Fruit fly (Drosophila melanogaster) whole organism, adult: ENCODE results near the gene CtsL4.
A peak's percentile ranks its signal among the peaks of the same experiment; 100 is the strongest.

Experiments used
- CG11617 ChIP-seq: fragments of 200-800 bp; sonication (Bioruptor generic); optimal IDR thresholded peaks from 2 replicates; lab custom pipeline; 2017; ENCODE audit warnings: mild to moderate bottlenecking, missing biosample characterization, missing genetic modification reagents, missing genetic modification characterization
- CG12768 ChIP-seq: fragments of 200-800 bp; sonication (Bioruptor generic); optimal IDR thresholded peaks from 2 replicates; lab custom pipeline; 2017; ENCODE audit warnings: missing biosample characterization, missing genetic modification characterization, mild to moderate bottlenecking, moderate library complexity, missing genetic modification reagents
- CG14711 ChIP-seq: fragments of 200-800 bp; sonication (Bioruptor generic); optimal IDR thresholded peaks from 2 replicates; lab custom pipeline; 2018; ENCODE audit warnings: missing biosample characterization, mild to moderate bottlenecking, missing genetic modification characterization, moderate library complexity
- CG1620 ChIP-seq: fragments of 200-800 bp; sonication (Bioruptor generic); optimal IDR thresholded peaks from 2 replicates; lab custom pipeline; 2016; ENCODE audit warnings: missing biosample characterization, missing genetic modification characterization
- CG33017 ChIP-seq: fragments of 200-800 bp; sonication (Bioruptor generic); optimal IDR thresholded peaks from 2 replicates; lab custom pipeline; 2018; ENCODE audit warnings: missing biosample characterization, mild to moderate bottlenecking, missing genetic modification characterization, moderate library complexity
- CG5204 ChIP-seq: fragments of 200-800 bp; sonication (Bioruptor generic); optimal IDR thresholded peaks from 2 replicates; lab custom pipeline; 2016; ENCODE audit warnings: missing biosample characterization, missing genetic modification characterization
- CG7045 ChIP-seq: fragments of 200-800 bp; sonication (Bioruptor generic); optimal IDR thresholded peaks from 2 replicates; lab custom pipeline; 2017; ENCODE audit warnings: missing biosample characterization, mild to moderate bottlenecking, missing genetic modification characterization
- CG7101 ChIP-seq: fragments of 200-800 bp; sonication (Bioruptor generic); optimal IDR thresholded peaks from 2 replicates; lab custom pipeline; 2018; ENCODE audit warnings: missing biosample characterization, mild to moderate bottlenecking, missing genetic modification characterization, moderate library complexity
- Clk ChIP-seq: fragments of 200-800 bp; sonication (Bioruptor generic); optimal IDR thresholded peaks from 2 replicates; lab custom pipeline; 2017; ENCODE audit warnings: missing biosample characterization, missing genetic modification characterization
- Crg-1 ChIP-seq: fragments of 200-800 bp; sonication (Bioruptor generic); optimal IDR thresholded peaks from 2 replicates; lab custom pipeline; 2016; ENCODE audit warnings: missing biosample characterization, missing genetic modification characterization
- Hr96 ChIP-seq: fragments of 200-800 bp; sonication (Bioruptor generic); optimal IDR thresholded peaks from 2 replicates; lab custom pipeline; 2016; ENCODE audit warnings: missing biosample characterization, missing genetic modification characterization
- Mnt ChIP-seq: fragments of 200-800 bp; sonication (Bioruptor generic); optimal IDR thresholded peaks from 2 replicates; lab custom pipeline; 2016; ENCODE audit warnings: missing biosample characterization, mild to moderate bottlenecking, missing genetic modification characterization
- bab1 ChIP-seq: fragments of 200-800 bp; sonication (Bioruptor generic); optimal IDR thresholded peaks from 3 replicates; lab custom pipeline; 2019; ENCODE audit warnings: missing biosample characterization, mild to moderate bottlenecking, missing genetic modification characterization, moderate library complexity
- cic ChIP-seq: fragments of 200-800 bp; sonication (Bioruptor generic); optimal IDR thresholded peaks from 2 replicates; lab custom pipeline; 2017; ENCODE audit warnings: missing biosample characterization, mild to moderate bottlenecking, missing genetic modification characterization, moderate library complexity
- cnc ChIP-seq, 2 experiments: fragments of >200 bp; optimal IDR thresholded peaks; 2 replicates each; lab custom pipeline; 2017
- kay ChIP-seq: fragments of 200-800 bp; sonication (Bioruptor generic); peaks from one replicate; lab custom pipeline; 2016; ENCODE audit warnings: missing biosample characterization, missing genetic modification characterization, borderline replicate concordance
- ovo ChIP-seq: fragments of 200-800 bp; sonication (Bioruptor generic); optimal IDR thresholded peaks from 2 replicates; lab custom pipeline; 2016; ENCODE audit warnings: missing biosample characterization, missing genetic modification characterization
- pad ChIP-seq: fragments of 200-800 bp; sonication (Bioruptor generic); optimal IDR thresholded peaks from 3 replicates; lab custom pipeline; 2017; ENCODE audit warnings: missing biosample characterization, missing genetic modification characterization, mild to moderate bottlenecking, moderate library complexity, missing genetic modification reagents
- tj ChIP-seq: fragments of 200-800 bp; sonication (Bioruptor generic); optimal IDR thresholded peaks from 3 replicates; lab custom pipeline; 2017; ENCODE audit warnings: missing biosample characterization, mild to moderate bottlenecking, missing genetic modification characterization, moderate library complexity
- toe ChIP-seq: fragments of 200-800 bp; sonication (Bioruptor generic); optimal IDR thresholded peaks from 2 replicates; lab custom pipeline; 2016; ENCODE audit warnings: missing biosample characterization, missing genetic modification characterization

CtsL4 gene

dm6 chr2L:10339841-10340240, 16.6 kb downstream of the CtsL4 start:
- no peak for TF ChIP-seq cic
- no peak for TF ChIP-seq CG14711 (tag; lab: Kevin White, UChicago)
- peak; percentile 72 for TF ChIP-seq kay (GFP tag; lab: Kevin White, UChicago)
- no peak for TF ChIP-seq Mnt

- TF ChIP-seq tj (no peak), CG11617 (GFP tag; lab: Kevin White, UChicago) (peak; percentile 15), toe (GFP tag; lab: Kevin White, UChicago) (no peak), Mnt (peak; percentile 44), bab1 (GFP tag; lab: Kevin White, UChicago) (peak; percentile 63), CG7101 (tag; lab: Kevin White, UChicago) (peak; percentile 35), pad (GFP tag; lab: Kevin White, UChicago) (peak; percentile 12), kay (GFP tag; lab: Kevin White, UChicago) (no peak), CG14711 (tag; lab: Kevin White, UChicago) (no peak), CG1620 (GFP tag; lab: Kevin White, UChicago) (peak; percentile 18), cic (peak; percentile 31)
Observed at dm6 chr2L:10339212-10339721, 17.1 kb downstream of the CtsL4 start, which contains the start of gene SamDC. Gene SamDC, plus strand, starts transcription at chr2L:10339457.

- TF ChIP-seq CG1620 (GFP tag; lab: Kevin White, UChicago) (peak; percentile 28), CG33017 (tag; lab: Kevin White, UChicago) (peak; percentile 56), Hr96 (no peak), CG7101 (tag; lab: Kevin White, UChicago) (peak; percentile 55), Mnt (peak; percentile 85), CG7045 (GFP tag; lab: Kevin White, UChicago) (peak; percentile 62), CG5204 (GFP tag; lab: Kevin White, UChicago) (no peak), bab1 (GFP tag; lab: Kevin White, UChicago) (peak; percentile 62), ovo (GFP tag; lab: Kevin White, UChicago) (peak; percentile 45), pad (GFP tag; lab: Kevin White, UChicago) (peak; percentile 44), cnc (optimal IDR thresholded peaks at IDR 0.05; lab: Kevin White, UChicago) (no peak), toe (GFP tag; lab: Kevin White, UChicago) (no peak), CG12768 (GFP tag; lab: Kevin White, UChicago) (peak; percentile 85), Crg-1 (peak; percentile 61), CG14711 (tag; lab: Kevin White, UChicago) (peak; percentile 43), Clk (GFP tag; lab: Kevin White, UChicago) (peak; percentile 59), cic (peak; percentile 87), CG11617 (GFP tag; lab: Kevin White, UChicago) (peak; percentile 68), kay (GFP tag; lab: Kevin White, UChicago) (peak; percentile 98), tj (peak; percentile 73)
Observed at dm6 chr2L:10334854-10335277, 21.5 kb downstream of the CtsL4 start.

- TF ChIP-seq toe (GFP tag; lab: Kevin White, UChicago) (no peak), CG14711 (tag; lab: Kevin White, UChicago) (no peak), CG33017 (tag; lab: Kevin White, UChicago) (no peak), CG12768 (GFP tag; lab: Kevin White, UChicago) (no peak), pad (GFP tag; lab: Kevin White, UChicago) (no peak), CG7045 (GFP tag; lab: Kevin White, UChicago) (no peak), Crg-1 (no peak), CG5204 (GFP tag; lab: Kevin White, UChicago) (no peak), Clk (GFP tag; lab: Kevin White, UChicago) (no peak)
Observed at dm6 chr2L:10334213-10334612, 22.2 kb downstream of the CtsL4 start.

- no peak for TF ChIP-seq CG5204 (GFP tag; lab: Kevin White, UChicago)
- no peak for TF ChIP-seq Hr96
- no peak for TF ChIP-seq ovo (GFP tag; lab: Kevin White, UChicago)
- TF ChIP-seq Clk (GFP tag; lab: Kevin White, UChicago), result no peak
- TF ChIP-seq cic, result no peak
- TF ChIP-seq CG11617 (GFP tag; lab: Kevin White, UChicago), result no peak
- peak; percentile 23 for TF ChIP-seq Mnt
- TF ChIP-seq CG14711 (tag; lab: Kevin White, UChicago), result no peak
- no peak for TF ChIP-seq CG1620 (GFP tag; lab: Kevin White, UChicago)
- TF ChIP-seq pad (GFP tag; lab: Kevin White, UChicago), result peak; percentile 38
- TF ChIP-seq tj, result no peak
- no peak for TF ChIP-seq cnc (optimal IDR thresholded peaks at IDR 0.05; lab: Kevin White, UChicago)
- TF ChIP-seq CG12768 (GFP tag; lab: Kevin White, UChicago), result peak; percentile 15
- TF ChIP-seq toe (GFP tag; lab: Kevin White, UChicago), result no peak
- TF ChIP-seq CG33017 (tag; lab: Kevin White, UChicago), result peak; percentile 30
- no peak for TF ChIP-seq CG7045 (GFP tag; lab: Kevin White, UChicago)
- TF ChIP-seq CG7101 (tag; lab: Kevin White, UChicago), result peak; percentile 8
- peak; percentile 41 for TF ChIP-seq bab1 (GFP tag; lab: Kevin White, UChicago)
- peak; percentile 98 for TF ChIP-seq kay (GFP tag; lab: Kevin White, UChicago)
Observed at dm6 chr2L:10333091-10333991, 23.1 kb downstream of the CtsL4 start, which contains the start of gene GATAd. Gene GATAd, plus strand, starts transcription at chr2L:10333734.
